Worm (Caenorhabditis elegans): ENCODE measurements around the gene nhx-9.

ce11 chrIV:11901215-11901614, 29.5 kb upstream of the nhx-9 start:
- TF ChIP-seq snpc-4 (tag; optimal IDR thresholded peaks at IDR 0.05) (no peak), sem-2 (GFP tag; optimal IDR thresholded peaks at IDR 0.05) (no peak), nhr-12 (tag; optimal IDR thresholded peaks at IDR 0.05) (no peak), nhr-237 (tag; optimal IDR thresholded peaks at IDR 0.05) (no peak), nhr-28 (tag; optimal IDR thresholded peaks at IDR 0.05) (no peak), pha-4 (tag; optimal IDR thresholded peaks at IDR 0.05) (no peak), mab-5 (tag; optimal IDR thresholded peaks at IDR 0.05) (no peak), tbx-8 (GFP tag; optimal IDR thresholded peaks at IDR 0.05) (no peak), unc-62 (GFP tag; optimal IDR thresholded peaks at IDR 0.05) (no peak), sptf-1 (tag; optimal IDR thresholded peaks at IDR 0.05) (no peak), lin-32 (GFP tag; optimal IDR thresholded peaks at IDR 0.05) (no peak)
